Worm (Caenorhabditis elegans): ENCODE data around the gene idpa-3.

The idpa-3 gene

ce11 chrX:10302430-10302829, 33.8 kb upstream of the idpa-3 start, which contains the start of gene fip-5:
Gene fip-5, plus strand, starts transcription at chrX:10302741.
- peak; percentile 14 for TF ChIP-seq sma-9 (GFP tag; optimal IDR thresholded peaks at IDR 0.05)
- TF ChIP-seq sma-9 (tag; optimal IDR thresholded peaks at IDR 0.05), result no peak
- no peak for TF ChIP-seq gmeb-1 (tag; optimal IDR thresholded peaks at IDR 0.05)

- peak; percentile 6 for TF ChIP-seq ama-1 (optimal IDR thresholded peaks at IDR 0.05)
- no peak for TF ChIP-seq ztf-1 (GFP tag; conservative IDR thresholded peaks at IDR 0.05)
- TF ChIP-seq aly-2 (tag; optimal IDR thresholded peaks at IDR 0.05), result no peak
- no peak for TF ChIP-seq nhr-237 (tag; optimal IDR thresholded peaks at IDR 0.05)
- no peak for TF ChIP-seq unc-62 (GFP tag; optimal IDR thresholded peaks at IDR 0.05)
- peak; percentile 60 for TF ChIP-seq egl-27 (tag; optimal IDR thresholded peaks at IDR 0.05)
- TF ChIP-seq elt-3 (tag; optimal IDR thresholded peaks at IDR 0.05), result no peak
- TF ChIP-seq skn-1 (tag; optimal IDR thresholded peaks at IDR 0.05), result no peak
- no peak for TF ChIP-seq ceh-82 (tag; optimal IDR thresholded peaks at IDR 0.05)
- TF ChIP-seq ZK546.5 (tag; optimal IDR thresholded peaks at IDR 0.05), result no peak
- TF ChIP-seq lin-39 (tag; optimal IDR thresholded peaks at IDR 0.05), result no peak
- no peak for TF ChIP-seq peb-1 (tag; optimal IDR thresholded peaks at IDR 0.05)
- no peak for TF ChIP-seq R02D3.7 (tag; optimal IDR thresholded peaks at IDR 0.05)
- TF ChIP-seq F13H6.1 (tag; optimal IDR thresholded peaks at IDR 0.05), result no peak
- no peak for TF ChIP-seq mdl-1 (tag; optimal IDR thresholded peaks at IDR 0.05)
- TF ChIP-seq nhr-12 (tag; optimal IDR thresholded peaks at IDR 0.05), result no peak
- no peak for TF ChIP-seq nhr-10 (tag; optimal IDR thresholded peaks at IDR 0.05)
- TF ChIP-seq nhr-11 (tag; optimal IDR thresholded peaks at IDR 0.05), result no peak
- TF ChIP-seq nhr-25 (tag; optimal IDR thresholded peaks at IDR 0.05), result peak; percentile 83
- peak; percentile 57 for TF ChIP-seq elt-1 (tag; optimal IDR thresholded peaks at IDR 0.05)
- no peak for TF ChIP-seq ztf-11 (tag; optimal IDR thresholded peaks at IDR 0.05)
- TF ChIP-seq dmd-4 (tag; optimal IDR thresholded peaks at IDR 0.05), result no peak
- peak; percentile 57 for TF ChIP-seq fos-1 (tag; optimal IDR thresholded peaks at IDR 0.05)
- no peak for TF ChIP-seq zag-1 (tag; optimal IDR thresholded peaks at IDR 0.05)
- TF ChIP-seq unc-55 (GFP tag; optimal IDR thresholded peaks at IDR 0.05), result no peak
- TF ChIP-seq mab-5 (tag; optimal IDR thresholded peaks at IDR 0.05), result no peak
- TF ChIP-seq nhr-129 (tag; optimal IDR thresholded peaks at IDR 0.05), result peak; percentile 51
- TF ChIP-seq nhr-21 (tag; optimal IDR thresholded peaks at IDR 0.05), result peak; percentile 38
- peak; percentile 56 for TF ChIP-seq sma-3 (GFP tag; optimal IDR thresholded peaks at IDR 0.05)
- no peak for TF ChIP-seq C34F6.9 (tag; optimal IDR thresholded peaks at IDR 0.05)
- peak; percentile 78 for TF ChIP-seq ceh-16 (tag; optimal IDR thresholded peaks at IDR 0.05)
- no peak for TF ChIP-seq nhr-77 (tag; optimal IDR thresholded peaks at IDR 0.05)
- TF ChIP-seq lsy-2 (tag; optimal IDR thresholded peaks at IDR 0.05), result no peak
- TF ChIP-seq sma-9 (GFP tag; optimal IDR thresholded peaks at IDR 0.05), result peak; percentile 60
- no peak for TF ChIP-seq sma-9 (tag; optimal IDR thresholded peaks at IDR 0.05)
- no peak for TF ChIP-seq crh-2 (tag; optimal IDR thresholded peaks at IDR 0.05)
- TF ChIP-seq gmeb-1 (tag; optimal IDR thresholded peaks at IDR 0.05), result no peak
- no peak for TF ChIP-seq mbf-1 (tag; optimal IDR thresholded peaks at IDR 0.05)
- TF ChIP-seq alr-1 (tag; optimal IDR thresholded peaks at IDR 0.05), result no peak
- no peak for TF ChIP-seq Y55F3AM.14 (GFP tag; optimal IDR thresholded peaks at IDR 0.05)
- TF ChIP-seq lin-11 (tag; optimal IDR thresholded peaks at IDR 0.05), result no peak
- no peak for TF ChIP-seq snpc-4 (tag; optimal IDR thresholded peaks at IDR 0.05)
- no peak for TF ChIP-seq unc-39 (tag; optimal IDR thresholded peaks at IDR 0.05)
- TF ChIP-seq blmp-1 (tag; optimal IDR thresholded peaks at IDR 0.05; ENCODE audit: insufficient read depth), result peak; percentile 78
Observed at ce11 chrX:10304178-10304577, 32.1 kb upstream of the idpa-3 start, which contains the start of gene fipr-21. Gene fipr-21, plus strand, starts transcription at chrX:10304529.

- TF ChIP-seq nhr-10 (tag; optimal IDR thresholded peaks at IDR 0.05) (no peak), lsy-2 (tag; optimal IDR thresholded peaks at IDR 0.05) (no peak), nhr-21 (tag; optimal IDR thresholded peaks at IDR 0.05) (no peak), C34F6.9 (tag; optimal IDR thresholded peaks at IDR 0.05) (no peak), crh-2 (tag; optimal IDR thresholded peaks at IDR 0.05) (peak; percentile 36), lin-13 (GFP tag; optimal IDR thresholded peaks at IDR 0.05) (no peak), sma-3 (GFP tag; optimal IDR thresholded peaks at IDR 0.05) (peak; percentile 68), elt-1 (tag; optimal IDR thresholded peaks at IDR 0.05) (no peak), sma-9 (GFP tag; optimal IDR thresholded peaks at IDR 0.05) (peak; percentile 18), sma-9 (tag; optimal IDR thresholded peaks at IDR 0.05) (no peak), ztf-11 (tag; optimal IDR thresholded peaks at IDR 0.05) (no peak), aly-2 (tag; optimal IDR thresholded peaks at IDR 0.05) (no peak), zag-1 (tag; optimal IDR thresholded peaks at IDR 0.05) (no peak), ceh-82 (tag; optimal IDR thresholded peaks at IDR 0.05) (no peak), gmeb-1 (tag; optimal IDR thresholded peaks at IDR 0.05) (no peak), unc-39 (tag; optimal IDR thresholded peaks at IDR 0.05) (no peak), nhr-129 (tag; optimal IDR thresholded peaks at IDR 0.05) (no peak), skn-1 (tag; optimal IDR thresholded peaks at IDR 0.05) (no peak), F13H6.1 (tag; optimal IDR thresholded peaks at IDR 0.05) (no peak), sem-4 (tag; optimal IDR thresholded peaks at IDR 0.05) (no peak), nhr-25 (tag; optimal IDR thresholded peaks at IDR 0.05) (peak; percentile 61), elt-3 (tag; optimal IDR thresholded peaks at IDR 0.05) (no peak), alr-1 (tag; optimal IDR thresholded peaks at IDR 0.05) (no peak), ama-1 (optimal IDR thresholded peaks at IDR 0.05) (peak; percentile 8), ztf-1 (GFP tag; conservative IDR thresholded peaks at IDR 0.05) (no peak)
Observed at ce11 chrX:10306289-10306688, 29.9 kb upstream of the idpa-3 start, which contains the start of gene cnc-8. Gene cnc-8, plus strand, starts transcription at chrX:10306595.

Measured in whole organism, L2 larva.